Fruit fly (Drosophila melanogaster) whole organism, embryonic: ENCODE data around the gene CG14803.
A peak's percentile ranks its signal among the peaks of the same experiment; 100 is the strongest.

Experiments used
- ATbp ChIP-seq: fragments of 200-800 bp; sonication (Bioruptor generic); optimal IDR thresholded peaks from 2 replicates; lab custom pipeline; 2017; ENCODE audit warnings: missing biosample characterization, mild to moderate bottlenecking, missing genetic modification characterization, missing genetic modification reagents
- Bteb2 ChIP-seq: fragments of 200-800 bp; sonication (Bioruptor generic); optimal IDR thresholded peaks from 2 replicates; lab custom pipeline; 2016; ENCODE audit warnings: missing biosample characterization, missing genetic modification characterization
- CG10431 ChIP-seq: fragments of 200-800 bp; sonication (Bioruptor generic); optimal IDR thresholded peaks from 3 replicates; lab custom pipeline; 2018; ENCODE audit warnings: missing biosample characterization, mild to moderate bottlenecking, missing genetic modification characterization
- CG10462 ChIP-seq: fragments of 200-800 bp; sonication (Bioruptor generic); optimal IDR thresholded peaks from 2 replicates; lab custom pipeline; 2016; ENCODE audit warnings: missing biosample characterization, missing genetic modification characterization
- CG10565 ChIP-seq: fragments of 200-800 bp; sonication (Bioruptor generic); optimal IDR thresholded peaks from 3 replicates; lab custom pipeline; 2016; ENCODE audit warnings: missing biosample characterization, mild to moderate bottlenecking, missing genetic modification characterization
- CG12071 ChIP-seq: fragments of 200-800 bp; sonication (Bioruptor generic); optimal IDR thresholded peaks from 3 replicates; lab custom pipeline; 2018; ENCODE audit warnings: missing biosample characterization, mild to moderate bottlenecking, missing genetic modification characterization
- CG13424 ChIP-seq: fragments of 200-800 bp; sonication (Bioruptor generic); optimal IDR thresholded peaks from 2 replicates; lab custom pipeline; 2019; ENCODE audit warnings: missing biosample characterization, mild to moderate bottlenecking, missing genetic modification characterization, moderate library complexity
- CG14050 ChIP-seq: fragments of 200-800 bp; sonication (Bioruptor generic); IDR thresholded peaks from 3 replicates; pipeline ENCODE4 v1.3.6; 2022; ENCODE audit warnings: missing biosample characterization, missing genetic modification characterization
- CG15696 ChIP-seq: fragments of 200-800 bp; sonication (Bioruptor generic); optimal IDR thresholded peaks from 2 replicates; lab custom pipeline; 2019; ENCODE audit warnings: missing biosample characterization, mild to moderate bottlenecking, missing genetic modification characterization, moderate library complexity
- CG16815 ChIP-seq: fragments of 200-800 bp; sonication (Bioruptor generic); optimal IDR thresholded peaks from 3 replicates; lab custom pipeline; 2017; ENCODE audit warnings: missing biosample characterization, mild to moderate bottlenecking, missing genetic modification characterization
- CG2889 ChIP-seq: fragments of 200-800 bp; sonication (Bioruptor generic); IDR thresholded peaks from 3 replicates; pipeline ENCODE4 v1.3.6; 2022; ENCODE audit warnings: missing biosample characterization, missing genetic modification characterization
- CG31441 ChIP-seq: fragments of 200-800 bp; sonication (Bioruptor generic); IDR thresholded peaks from 2 replicates; pipeline ENCODE4 v1.3.6; 2022; ENCODE audit warnings: missing biosample characterization, missing genetic modification characterization
- CG3281 ChIP-seq: fragments of 200-800 bp; sonication (Bioruptor generic); optimal IDR thresholded peaks from 3 replicates; lab custom pipeline; 2017; ENCODE audit warnings: missing biosample characterization, mild to moderate bottlenecking, missing genetic modification characterization
- CG34224 ChIP-seq: fragments of 200-800 bp; sonication (Bioruptor generic); IDR thresholded peaks from 3 replicates; pipeline ENCODE4 v1.3.6; 2022; ENCODE audit warnings: missing biosample characterization, missing genetic modification characterization; ENCODE audit not compliant: partially characterized antibody
- CG3838 ChIP-seq: fragments of 200-800 bp; sonication (Bioruptor generic); optimal IDR thresholded peaks from 3 replicates; lab custom pipeline; 2016; ENCODE audit warnings: missing biosample characterization, missing genetic modification characterization
- CG3995 ChIP-seq: fragments of 200-800 bp; sonication (Bioruptor generic); optimal IDR thresholded peaks from 3 replicates; lab custom pipeline; 2016; ENCODE audit warnings: missing biosample characterization, missing genetic modification characterization
- CG6765 ChIP-seq: fragments of 200-800 bp; sonication (Bioruptor generic); optimal IDR thresholded peaks from 3 replicates; lab custom pipeline; 2017; ENCODE audit warnings: missing biosample characterization, mild to moderate bottlenecking, missing genetic modification characterization
- CG7357 ChIP-seq: fragments of 200-800 bp; sonication (Bioruptor generic); IDR thresholded peaks from 3 replicates; pipeline ENCODE4 v1.3.6; 2022; ENCODE audit warnings: missing biosample characterization, missing genetic modification characterization
- CG7556 ChIP-seq: fragments of 200-800 bp; sonication (Bioruptor generic); optimal IDR thresholded peaks from 2 replicates; lab custom pipeline; 2017; ENCODE audit warnings: missing biosample characterization, mild to moderate bottlenecking, missing genetic modification characterization
- CG7963 ChIP-seq: fragments of 200-800 bp; sonication (Bioruptor generic); IDR thresholded peaks from 3 replicates; pipeline ENCODE4 v1.3.6; 2022; ENCODE audit warnings: missing biosample characterization, missing genetic modification characterization; ENCODE audit not compliant: partially characterized antibody
- CG9817 ChIP-seq: fragments of 200-800 bp; sonication (Bioruptor generic); optimal IDR thresholded peaks from 2 replicates; lab custom pipeline; 2018; ENCODE audit warnings: missing biosample characterization, mild to moderate bottlenecking, missing genetic modification characterization, moderate library complexity
- CHES-1-like ChIP-seq: fragments of 200-800 bp; sonication (Bioruptor generic); optimal IDR thresholded peaks from 2 replicates; lab custom pipeline; 2016; ENCODE audit warnings: missing biosample characterization, missing genetic modification characterization
- Dip3 ChIP-seq: fragments of 200-800 bp; sonication (Bioruptor generic); optimal IDR thresholded peaks from 3 replicates; lab custom pipeline; 2016; ENCODE audit warnings: missing biosample characterization, missing genetic modification characterization
- E2f2 ChIP-seq: fragments of 200-800 bp; sonication (Bioruptor generic); IDR thresholded peaks from 2 replicates; pipeline ENCODE4 v1.3.6; 2022; ENCODE audit warnings: missing biosample characterization, missing genetic modification characterization
- Hand ChIP-seq: fragments of 200-800 bp; sonication (Bioruptor generic); optimal IDR thresholded peaks from 2 replicates; lab custom pipeline; 2017; ENCODE audit warnings: mild to moderate bottlenecking, missing biosample characterization, missing genetic modification reagents, missing genetic modification characterization
- Hr51 ChIP-seq, 2 experiments: fragments of 200-800 bp; sonication (Bioruptor generic); optimal IDR thresholded peaks; 2 replicates in 1 of 2; 3 replicates in 1 of 2; lab custom pipeline; 2016 to 2018; ENCODE audit warnings: missing biosample characterization in 2 of 2, missing genetic modification characterization in 2 of 2, mild to moderate bottlenecking in 1 of 2, moderate library complexity in 1 of 2
- Hr78 ChIP-seq, 2 experiments: fragments of 200-800 bp in 1 of 2; fragments of >200 bp in 1 of 2; sonication (Bioruptor generic) in 1 of 2; optimal IDR thresholded peaks; 2 replicates each; lab custom pipeline; 2017 to 2019; ENCODE audit warnings: missing biosample characterization in 2 of 2, missing genetic modification characterization in 2 of 2, mild to moderate bottlenecking in 1 of 2, moderate library complexity in 1 of 2
- Nf-YA ChIP-seq: fragments of 200-800 bp; sonication (Bioruptor generic); IDR thresholded peaks from 2 replicates; pipeline ENCODE4 v1.3.6; 2022; ENCODE audit warnings: missing biosample characterization, missing genetic modification characterization
- Side ChIP-seq: fragments of 200-800 bp; sonication (Bioruptor generic); optimal IDR thresholded peaks from 2 replicates; lab custom pipeline; 2016; ENCODE audit warnings: missing biosample characterization, missing genetic modification characterization
- Sox100B ChIP-seq: fragments of 200-800 bp; sonication (Bioruptor generic); optimal IDR thresholded peaks from 3 replicates; lab custom pipeline; 2018; ENCODE audit warnings: missing biosample characterization, mild to moderate bottlenecking, missing genetic modification characterization
- Stat92E ChIP-seq, 3 experiments: fragments of >200 bp in 2 of 3; fragments of 200-800 bp in 1 of 3; sonication (Bioruptor generic) in 1 of 3; optimal IDR thresholded peaks; 2 replicates each; lab custom pipeline; 2017 to 2019; ENCODE audit warnings: missing biosample characterization in 3 of 3, missing genetic modification characterization in 3 of 3, mild to moderate bottlenecking in 1 of 3, moderate library complexity in 1 of 3
- abd-A ChIP-seq: fragments of 200-800 bp; sonication (Bioruptor generic); optimal IDR thresholded peaks from 3 replicates; lab custom pipeline; 2019; ENCODE audit warnings: missing biosample characterization, mild to moderate bottlenecking, missing genetic modification characterization, moderate library complexity
- aop ChIP-seq: fragments of 200-800 bp; sonication (Bioruptor generic); IDR thresholded peaks from 2 replicates; pipeline ENCODE4 v1.3.6; 2022; ENCODE audit warnings: missing biosample characterization, missing genetic modification characterization
- ap ChIP-seq: fragments of 200-800 bp; sonication (Bioruptor generic); IDR thresholded peaks from 2 replicates; pipeline ENCODE4 v1.3.6; 2022; ENCODE audit warnings: missing biosample characterization, missing genetic modification characterization
- bcd ChIP-seq: fragments of 200-800 bp; sonication (Bioruptor generic); optimal IDR thresholded peaks from 2 replicates; lab custom pipeline; 2017; ENCODE audit warnings: missing biosample characterization, mild to moderate bottlenecking, missing genetic modification characterization
- br ChIP-seq: fragments of >200 bp; optimal IDR thresholded peaks from 2 replicates; lab custom pipeline; 2017
- btn ChIP-seq: fragments of 200-800 bp; sonication (Bioruptor generic); optimal IDR thresholded peaks from 2 replicates; lab custom pipeline; 2016; ENCODE audit warnings: missing biosample characterization, missing genetic modification characterization
- crp ChIP-seq, 2 experiments: fragments of 200-800 bp; sonication (Bioruptor generic); optimal IDR thresholded peaks; 2 replicates in 1 of 2; 3 replicates in 1 of 2; lab custom pipeline; 2017; ENCODE audit warnings: missing biosample characterization in 2 of 2, missing genetic modification characterization in 2 of 2, mild to moderate bottlenecking in 1 of 2, moderate library complexity in 1 of 2
- dan ChIP-seq: fragments of 200-800 bp; sonication (Bioruptor generic); IDR thresholded peaks from 2 replicates; pipeline ENCODE4 v1.3.6; 2022; ENCODE audit warnings: missing biosample characterization, missing genetic modification characterization
- dmrt99B ChIP-seq: fragments of 200-800 bp; sonication (Bioruptor generic); optimal IDR thresholded peaks from 2 replicates; lab custom pipeline; 2018; ENCODE audit warnings: missing biosample characterization, mild to moderate bottlenecking, missing genetic modification characterization, moderate library complexity
- fru ChIP-seq: fragments of >200 bp; optimal IDR thresholded peaks from 2 replicates; lab custom pipeline; 2017
- gfzf ChIP-seq: fragments of 200-800 bp; sonication (Bioruptor generic); optimal IDR thresholded peaks from 2 replicates; lab custom pipeline; 2016; ENCODE audit warnings: missing biosample characterization, mild to moderate bottlenecking, missing genetic modification characterization, moderate library complexity
- kni ChIP-seq: fragments of 200-800 bp; sonication (Bioruptor generic); optimal IDR thresholded peaks from 3 replicates; lab custom pipeline; 2017; ENCODE audit warnings: mild to moderate bottlenecking, missing biosample characterization, missing genetic modification reagents, missing genetic modification characterization
- lmd ChIP-seq: fragments of 200-800 bp; sonication (Bioruptor generic); IDR thresholded peaks from 2 replicates; pipeline ENCODE4 v1.3.6; 2022; ENCODE audit warnings: missing biosample characterization, missing genetic modification characterization
- oc ChIP-seq: fragments of 200-800 bp; sonication (Bioruptor generic); optimal IDR thresholded peaks from 2 replicates; lab custom pipeline; 2018; ENCODE audit warnings: missing biosample characterization, mild to moderate bottlenecking, missing genetic modification characterization, moderate library complexity
- row ChIP-seq: fragments of 200-800 bp; sonication (Bioruptor generic); IDR thresholded peaks from 3 replicates; pipeline ENCODE4 v1.3.6; 2022; ENCODE audit warnings: missing biosample characterization, missing genetic modification characterization
- slp2 ChIP-seq: fragments of 200-800 bp; sonication (Bioruptor generic); optimal IDR thresholded peaks from 2 replicates; lab custom pipeline; 2016; ENCODE audit warnings: missing biosample characterization, missing genetic modification characterization
- so ChIP-seq: fragments of 200-800 bp; sonication (Bioruptor generic); IDR thresholded peaks from 3 replicates; pipeline ENCODE4 v1.3.6; 2022; ENCODE audit warnings: missing biosample characterization, missing genetic modification characterization
- sr ChIP-seq: fragments of 200-800 bp; sonication (Bioruptor generic); IDR thresholded peaks from 3 replicates; pipeline ENCODE4 v1.3.6; 2022; ENCODE audit warnings: missing biosample characterization, missing genetic modification characterization
- tio ChIP-seq: fragments of 200-800 bp; sonication (Bioruptor generic); optimal IDR thresholded peaks from 2 replicates; lab custom pipeline; 2017; ENCODE audit warnings: missing biosample characterization, missing genetic modification characterization, inconsistent platforms
- wek ChIP-seq: fragments of 200-800 bp; sonication (Bioruptor generic); optimal IDR thresholded peaks from 3 replicates; lab custom pipeline; 2018; ENCODE audit warnings: missing biosample characterization, mild to moderate bottlenecking, missing genetic modification characterization, moderate library complexity

The CG14803 gene

dm6 chrX:1889926-1890325, 21.3 kb downstream of the CG14803 start, which contains the start of the genes trr and mRpL16 (continued):
- no peak for TF ChIP-seq br (lab: Kevin White, UChicago)
- no peak for TF ChIP-seq CG10565
- no peak for TF ChIP-seq CG12071 (GFP tag; lab: Kevin White, UChicago)
- TF ChIP-seq Dip3 (GFP tag; lab: Kevin White, UChicago), result peak; percentile 34
- TF ChIP-seq ap (GFP tag; lab: Robert Waterston, UW), result no peak
- no peak for TF ChIP-seq btn
- peak; percentile 33 for TF ChIP-seq slp2 (GFP tag; lab: Kevin White, UChicago)
- no peak for TF ChIP-seq CG31441
- no peak for TF ChIP-seq dan (GFP tag; lab: Robert Waterston, UW)
- no peak for TF ChIP-seq fru (lab: Kevin White, UChicago)
- 0 out of 3 replicates have a peak, but pooled peaks have one; percentile 37 for TF ChIP-seq CG34224
- TF ChIP-seq CG16815 (GFP tag; lab: Kevin White, UChicago), result no peak
- TF ChIP-seq Sox100B, result no peak
- TF ChIP-seq Bteb2 (GFP tag; lab: Kevin White, UChicago), result no peak
- no peak for TF ChIP-seq oc
- no peak for TF ChIP-seq Nf-YA
- TF ChIP-seq CG14050 (GFP tag; lab: Robert Waterston, UW), result no peak
- 0 out of 3 replicates have a peak, but pooled peaks have one; percentile 30 for TF ChIP-seq CG7357 (GFP tag; lab: Robert Waterston, UW)
- TF ChIP-seq crp (GFP tag; optimal IDR thresholded peaks at IDR 0.05; lab: Kevin White, UChicago), result peak in 1 of 2 experiments; percentile 24
- TF ChIP-seq gfzf (GFP tag; lab: Kevin White, UChicago), result peak; percentile 75
- peak; percentile 40; the same call in 1 of the 3 replicates for TF ChIP-seq CG7963 (GFP tag; lab: Robert Waterston, UW)
- TF ChIP-seq tio (GFP tag; lab: Kevin White, UChicago), result no peak
- TF ChIP-seq CG3995 (GFP tag; lab: Kevin White, UChicago), result no peak
- TF ChIP-seq lmd (GFP tag; lab: Robert Waterston, UW), result peak; percentile 33; the same call in 1 of the 2 replicates
- TF ChIP-seq CG7556 (GFP tag; lab: Kevin White, UChicago), result peak; percentile 4
- TF ChIP-seq aop (GFP tag; lab: Robert Waterston, UW), result no peak
- no peak for TF ChIP-seq Hand (GFP tag; lab: Kevin White, UChicago)
- TF ChIP-seq CG3838 (GFP tag; lab: Kevin White, UChicago), result no peak
- no peak for TF ChIP-seq dmrt99B (tag; lab: Kevin White, UChicago)
- no peak for TF ChIP-seq CG10462 (GFP tag; lab: Kevin White, UChicago)
- TF ChIP-seq bcd (GFP tag; lab: Kevin White, UChicago), result no peak
- TF ChIP-seq Side (GFP tag; lab: Kevin White, UChicago), result peak; percentile 27
- no peak for TF ChIP-seq CG10431
- TF ChIP-seq CG3281 (GFP tag; lab: Kevin White, UChicago), result no peak
- no peak for TF ChIP-seq CG2889 (GFP tag; lab: Robert Waterston, UW)
- TF ChIP-seq CG9817 (tag; lab: Kevin White, UChicago), result peak; percentile 50
- no peak for TF ChIP-seq wek (GFP tag; lab: Kevin White, UChicago)
- TF ChIP-seq Stat92E (GFP tag; optimal IDR thresholded peaks at IDR 0.05; lab: Kevin White, UChicago), result no peak
- TF ChIP-seq so (GFP tag; lab: Robert Waterston, UW), result no peak
- TF ChIP-seq E2f2 (GFP tag; lab: Robert Waterston, UW), result peak; percentile 40; the same call in 1 of the 2 replicates
- TF ChIP-seq ATbp (GFP tag; lab: Kevin White, UChicago), result no peak
- TF ChIP-seq Hr51 (GFP tag; optimal IDR thresholded peaks at IDR 0.05; lab: Kevin White, UChicago), result peak in 1 of 2 experiments; percentile 13
- peak; percentile 52 for TF ChIP-seq CG13424 (tag; lab: Kevin White, UChicago)
- TF ChIP-seq row, result peak; percentile 74
- TF ChIP-seq CG6765 (GFP tag; lab: Kevin White, UChicago), result no peak
- TF ChIP-seq sr (GFP tag; lab: Robert Waterston, UW), result no peak
- no peak for TF ChIP-seq Hr78 (GFP tag; optimal IDR thresholded peaks at IDR 0.05; lab: Kevin White, UChicago)
- TF ChIP-seq CHES-1-like (GFP tag; lab: Kevin White, UChicago), result peak; percentile 44
- no peak for TF ChIP-seq kni
- TF ChIP-seq abd-A (tag; lab: Kevin White, UChicago), result no peak
- TF ChIP-seq CG15696 (tag; lab: Kevin White, UChicago), result peak; percentile 44
